Fruit fly (Drosophila melanogaster): ENCODE data around the gene Tollo.

Tollo gene

DNA sequence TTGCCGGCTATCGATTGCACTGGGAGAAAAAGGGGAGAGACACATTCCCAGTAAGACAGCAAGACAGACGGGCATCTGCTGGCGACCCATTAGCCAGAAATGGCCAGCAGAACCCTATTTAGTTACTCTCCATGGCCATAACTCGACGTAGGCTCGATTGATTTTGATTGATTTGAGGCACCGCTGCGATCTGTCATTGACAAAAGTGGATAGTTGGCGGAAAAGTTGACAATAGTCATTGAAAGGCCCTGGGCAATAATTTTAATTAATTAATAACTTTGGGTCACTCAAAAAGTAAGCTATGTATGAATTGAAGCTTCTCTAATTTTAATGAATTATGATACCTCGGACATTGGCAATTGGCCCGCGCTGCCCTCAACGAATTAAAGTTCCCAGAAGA lies 21.7 kb downstream of the Tollo start:
- TF ChIP-seq Vsx2 (GFP tag; optimal IDR thresholded peaks at IDR 0.05; ENCODE audit: partially characterized antibody), result no peak
- TF ChIP-seq OdsH (GFP tag; optimal IDR thresholded peaks at IDR 0.05), result no peak
- TF ChIP-seq dl (GFP tag; optimal IDR thresholded peaks at IDR 0.05; ENCODE audit: insufficient read depth in 1 of 2, partially characterized antibody in 2 of 2), result no peak
- TF ChIP-seq rgr (GFP tag; optimal IDR thresholded peaks at IDR 0.05), result no peak
- TF ChIP-seq psq (GFP tag; optimal IDR thresholded peaks at IDR 0.05), result no peak
- no peak for TF ChIP-seq brk (GFP tag; optimal IDR thresholded peaks at IDR 0.05)
- TF ChIP-seq Jra (GFP tag; optimal IDR thresholded peaks at IDR 0.05), result no peak
- TF ChIP-seq Dfd (GFP tag; optimal IDR thresholded peaks at IDR 0.05), result no peak
- TF ChIP-seq Sp1 (GFP tag; optimal IDR thresholded peaks at IDR 0.05), result no peak
- TF ChIP-seq Mio (GFP tag; optimal IDR thresholded peaks at IDR 0.05), result no peak
- no peak for TF ChIP-seq sage (GFP tag; optimal IDR thresholded peaks at IDR 0.05)
- TF ChIP-seq CG32264 (GFP tag; optimal IDR thresholded peaks at IDR 0.05), result no peak
- no peak for TF ChIP-seq h (GFP tag; optimal IDR thresholded peaks at IDR 0.05)
- TF ChIP-seq Abd-B (GFP tag; optimal IDR thresholded peaks at IDR 0.05), result no peak

- TF ChIP-seq Hr78 (GFP tag; optimal IDR thresholded peaks at IDR 0.05) (no peak), Vsx2 (GFP tag; optimal IDR thresholded peaks at IDR 0.05; ENCODE audit: partially characterized antibody) (no peak), lola (GFP tag; optimal IDR thresholded peaks at IDR 0.05) (no peak), Hr83 (GFP tag; optimal IDR thresholded peaks at IDR 0.05; ENCODE audit: poor library complexity, severe bottlenecking) (no peak), Myc (optimal IDR thresholded peaks at IDR 0.05) (no peak), Mio (GFP tag; optimal IDR thresholded peaks at IDR 0.05) (no peak), brk (GFP tag; optimal IDR thresholded peaks at IDR 0.05) (no peak), Dif (GFP tag; optimal IDR thresholded peaks at IDR 0.05; ENCODE audit: partially characterized antibody) (no peak), HLH106 (tag; optimal IDR thresholded peaks at IDR 0.05) (peak; percentile 15), Sp1 (GFP tag; optimal IDR thresholded peaks at IDR 0.05) (peak; percentile 56), CG32264 (GFP tag; optimal IDR thresholded peaks at IDR 0.05) (no peak), psq (GFP tag; optimal IDR thresholded peaks at IDR 0.05) (peak; percentile 46), jim (GFP tag; optimal IDR thresholded peaks at IDR 0.05) (no peak), foxo (GFP tag; optimal IDR thresholded peaks at IDR 0.05) (peak in 1 of 2 experiments; percentile 67), dl (GFP tag; optimal IDR thresholded peaks at IDR 0.05; ENCODE audit: insufficient read depth in 1 of 2, partially characterized antibody in 2 of 2) (no peak), CG9705 (GFP tag; optimal IDR thresholded peaks at IDR 0.05) (no peak), tai (GFP tag; optimal IDR thresholded peaks at IDR 0.05) (no peak), pan (optimal IDR thresholded peaks at IDR 0.05) (no peak), ey (GFP tag; optimal IDR thresholded peaks at IDR 0.05) (peak; percentile 38), Abd-B (GFP tag; optimal IDR thresholded peaks at IDR 0.05) (no peak), rgr (GFP tag; optimal IDR thresholded peaks at IDR 0.05) (peak; percentile 58), N (GFP tag; optimal IDR thresholded peaks at IDR 0.05) (no peak), woc (GFP tag; optimal IDR thresholded peaks at IDR 0.05) (peak; percentile 58), dsf (GFP tag; optimal IDR thresholded peaks at IDR 0.05; ENCODE audit: borderline replicate concordance) (no peak), fru (GFP tag; optimal IDR thresholded peaks at IDR 0.05) (peak; percentile 74), dmrt93B (GFP tag; optimal IDR thresholded peaks at IDR 0.05) (peak; percentile 33), Hnf4 (GFP tag; optimal IDR thresholded peaks at IDR 0.05) (peak; percentile 6), sv (GFP tag; optimal IDR thresholded peaks at IDR 0.05) (no peak), br (GFP tag; optimal IDR thresholded peaks at IDR 0.05) (peak; percentile 33), OdsH (GFP tag; optimal IDR thresholded peaks at IDR 0.05) (peak; percentile 64), GATAd (GFP tag; optimal IDR thresholded peaks at IDR 0.05) (no peak)
Measured at dm6 chr3L:15258357-15258756, 22.9 kb downstream of the Tollo start.

DNA sequence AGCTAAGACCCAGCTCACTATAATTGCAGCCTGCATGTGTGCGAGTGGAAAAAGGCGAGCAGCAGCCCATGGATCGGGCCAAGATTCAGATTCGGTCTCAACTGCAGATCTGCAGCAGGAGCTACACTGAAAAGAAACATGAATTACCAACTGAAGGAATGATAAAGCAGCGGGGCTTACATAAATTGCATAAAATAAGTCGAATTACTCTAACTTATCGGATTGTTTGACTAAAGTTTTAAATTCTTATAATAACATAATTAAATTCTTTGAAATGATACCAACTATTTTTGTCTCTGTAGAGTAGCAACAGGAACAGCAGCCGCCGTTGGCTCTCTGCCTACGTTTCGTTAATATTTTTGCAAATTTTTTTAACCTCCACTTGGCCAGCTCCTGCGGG lies 25.2 kb downstream of the Tollo start:
- TF ChIP-seq Hr78 (GFP tag; optimal IDR thresholded peaks at IDR 0.05) (no peak), OdsH (GFP tag; optimal IDR thresholded peaks at IDR 0.05) (peak; percentile 97), usp (GFP tag; optimal IDR thresholded peaks at IDR 0.05) (no peak), Rel (GFP tag; optimal IDR thresholded peaks at IDR 0.05) (peak; percentile 96), Rel (tag; optimal IDR thresholded peaks at IDR 0.05) (peak; percentile 53), Hnf4 (GFP tag; optimal IDR thresholded peaks at IDR 0.05) (peak; percentile 97), ey (GFP tag; optimal IDR thresholded peaks at IDR 0.05) (peak; percentile 97), lola (GFP tag; optimal IDR thresholded peaks at IDR 0.05) (no peak), brk (GFP tag; optimal IDR thresholded peaks at IDR 0.05) (peak; percentile 93), Abd-B (GFP tag; optimal IDR thresholded peaks at IDR 0.05) (no peak), Jra (GFP tag; optimal IDR thresholded peaks at IDR 0.05) (peak; percentile 81), br (GFP tag; optimal IDR thresholded peaks at IDR 0.05) (peak; percentile 97), h (GFP tag; optimal IDR thresholded peaks at IDR 0.05) (peak; percentile 96), dl (GFP tag; optimal IDR thresholded peaks at IDR 0.05; ENCODE audit: insufficient read depth in 1 of 2, partially characterized antibody in 2 of 2) (no peak), CrebA (GFP tag; optimal IDR thresholded peaks at IDR 0.05; ENCODE audit: borderline replicate concordance) (peak; percentile 88), fru (GFP tag; optimal IDR thresholded peaks at IDR 0.05) (peak; percentile 92), Sp1 (GFP tag; optimal IDR thresholded peaks at IDR 0.05) (peak; percentile 95), rgr (GFP tag; optimal IDR thresholded peaks at IDR 0.05) (peak; percentile 96), sv (GFP tag; optimal IDR thresholded peaks at IDR 0.05) (no peak), HLH106 (tag; optimal IDR thresholded peaks at IDR 0.05) (peak; percentile 95), woc (GFP tag; optimal IDR thresholded peaks at IDR 0.05) (peak; percentile 91), Hr83 (GFP tag; optimal IDR thresholded peaks at IDR 0.05; ENCODE audit: poor library complexity, severe bottlenecking) (no peak), tai (GFP tag; optimal IDR thresholded peaks at IDR 0.05) (peak; percentile 91), GATAd (GFP tag; optimal IDR thresholded peaks at IDR 0.05) (peak; percentile 66), dmrt93B (GFP tag; optimal IDR thresholded peaks at IDR 0.05) (peak; percentile 91), jim (GFP tag; optimal IDR thresholded peaks at IDR 0.05) (no peak), sage (GFP tag; optimal IDR thresholded peaks at IDR 0.05) (peak; percentile 96), Mio (GFP tag; optimal IDR thresholded peaks at IDR 0.05) (peak; percentile 63), N (GFP tag; optimal IDR thresholded peaks at IDR 0.05) (no peak), dsf (GFP tag; optimal IDR thresholded peaks at IDR 0.05; ENCODE audit: borderline replicate concordance) (peak; percentile 85), Dif (GFP tag; optimal IDR thresholded peaks at IDR 0.05; ENCODE audit: partially characterized antibody) (no peak), CG9705 (GFP tag; optimal IDR thresholded peaks at IDR 0.05) (peak; percentile 96), CG32264 (GFP tag; optimal IDR thresholded peaks at IDR 0.05) (peak; percentile 91), Dfd (GFP tag; optimal IDR thresholded peaks at IDR 0.05) (no peak), Myc (optimal IDR thresholded peaks at IDR 0.05) (no peak), pan (optimal IDR thresholded peaks at IDR 0.05) (no peak), psq (GFP tag; optimal IDR thresholded peaks at IDR 0.05) (peak; percentile 89), foxo (GFP tag; optimal IDR thresholded peaks at IDR 0.05) (peak; percentile 50 to 98), Vsx2 (GFP tag; optimal IDR thresholded peaks at IDR 0.05; ENCODE audit: partially characterized antibody) (no peak)

All from whole organism, wandering third instar larva.